Worm (Caenorhabditis elegans) whole organism, young adult: ENCODE data around the gene hpo-10.

Experiments used
- C06A6.2 ChIP-seq: fragments of 200-800 bp; sonication (Bioruptor generic); conservative IDR thresholded peaks from 2 replicates; pipeline ENCODE4 v1.3.6; 2022; ENCODE audit warnings: missing genetic modification characterization, missing compliant biosample characterization
- F33H1.4 ChIP-seq: fragments of 200-800 bp; sonication (Bioruptor generic); IDR thresholded peaks from 2 replicates; pipeline ENCODE4 v1.3.6; 2022; ENCODE audit warnings: missing genetic modification reagents, missing genetic modification characterization, missing compliant biosample characterization
- F39B2.1 ChIP-seq: fragments of 200-800 bp; sonication (Bioruptor generic); IDR thresholded peaks from 2 replicates; pipeline ENCODE4 v1.3.6; 2022; ENCODE audit warnings: missing genetic modification reagents, missing genetic modification characterization, missing compliant biosample characterization
- F52B5.7 ChIP-seq: sonication (generic microtip); optimal IDR thresholded peaks from 2 replicates; lab custom pipeline; 2016; ENCODE audit warnings: mild to moderate bottlenecking, missing genetic modification characterization, missing compliant biosample characterization
- Y53G8AR.9 ChIP-seq: fragments of 200-800 bp; sonication (Bioruptor generic); conservative IDR thresholded peaks from 2 replicates; pipeline ENCODE4 v1.3.6; 2022; ENCODE audit warnings: missing genetic modification reagents, missing genetic modification characterization, missing compliant biosample characterization
- Y56A3A.18 ChIP-seq: fragments of 200-800 bp; sonication (Bioruptor generic); IDR thresholded peaks from 2 replicates; pipeline ENCODE4 v1.3.6; 2022; ENCODE audit warnings: missing genetic modification reagents, missing genetic modification characterization, missing compliant biosample characterization
- Y79H2A.3 ChIP-seq: fragments of 200-800 bp; sonication (Bioruptor generic); conservative IDR thresholded peaks from 2 replicates; pipeline ENCODE4 v1.3.6; 2022; ENCODE audit warnings: missing genetic modification reagents, missing genetic modification characterization, missing compliant biosample characterization
- Y95B8A.8 ChIP-seq: fragments of 200-800 bp; sonication (Bioruptor generic); IDR thresholded peaks from 2 replicates; pipeline ENCODE4 v1.3.6; 2022; ENCODE audit warnings: missing genetic modification reagents, missing genetic modification characterization, missing compliant biosample characterization
- ZK185.1 ChIP-seq: sonication (generic microtip); optimal IDR thresholded peaks from 2 replicates; lab custom pipeline; 2016; ENCODE audit warnings: mild to moderate bottlenecking, missing genetic modification characterization, missing compliant biosample characterization; ENCODE audit not compliant: poor library complexity, severe bottlenecking
- ama-1 ChIP-seq, 3 experiments: fragments of 150-350 bp in 1 of 3; sonication (generic microtip) in 2 of 3; optimal IDR thresholded peaks; 2 replicates each; lab custom pipeline; 2014 to 2018; ENCODE audit warnings: missing biosample characterization in 2 of 3, missing genetic modification characterization in 2 of 3, missing genetic modification reagents in 2 of 3
- attf-5 ChIP-seq: fragments of 200-800 bp; sonication (Bioruptor generic); optimal IDR thresholded peaks from 2 replicates; lab custom pipeline; 2018; ENCODE audit warnings: mild to moderate bottlenecking, missing genetic modification characterization, missing compliant biosample characterization
- bed-1 ChIP-seq: fragments of 200-800 bp; sonication (Bioruptor generic); IDR thresholded peaks from 2 replicates; pipeline ENCODE4 v1.3.6; 2022; ENCODE audit warnings: missing genetic modification reagents, missing genetic modification characterization, missing compliant biosample characterization
- ccch-3 ChIP-seq: fragments of 200-800 bp; sonication (Bioruptor generic); optimal IDR thresholded peaks from 2 replicates; lab custom pipeline; 2018; ENCODE audit warnings: mild to moderate bottlenecking, missing genetic modification characterization, missing compliant biosample characterization
- cebp-1 ChIP-seq, 2 experiments: fragments of 200-800 bp in 1 of 2; sonication (Bioruptor generic) in 1 of 2; sonication (generic microtip) in 1 of 2; IDR thresholded peaks in 1 of 2; optimal IDR thresholded peaks in 1 of 2; 2 replicates each; pipeline versions ENCODE4 v1.3.6 to Lab custom; 2017 to 2022; ENCODE audit warnings: missing compliant biosample characterization in 2 of 2, missing genetic modification characterization in 2 of 2, mild to moderate bottlenecking in 1 of 2, missing genetic modification reagents in 1 of 2, moderate library complexity in 1 of 2
- ceh-27 ChIP-seq: fragments of 200-800 bp; sonication (Bioruptor generic); optimal IDR thresholded peaks from 2 replicates; lab custom pipeline; 2018; ENCODE audit warnings: mild to moderate bottlenecking, missing genetic modification characterization, moderate library complexity, missing compliant biosample characterization
- ceh-40 ChIP-seq: fragments of 200-800 bp; sonication (Bioruptor generic); IDR thresholded peaks from 2 replicates; pipeline ENCODE4 v1.3.6; 2022; ENCODE audit warnings: missing genetic modification characterization, missing compliant biosample characterization
- ceh-91 ChIP-seq: fragments of 200-800 bp; sonication (Bioruptor generic); IDR thresholded peaks from 2 replicates; pipeline ENCODE4 v1.3.6; 2022; ENCODE audit warnings: missing genetic modification reagents, missing genetic modification characterization, missing compliant biosample characterization
- die-1 ChIP-seq: sonication (generic microtip); optimal IDR thresholded peaks from 2 replicates; lab custom pipeline; 2016; ENCODE audit warnings: missing genotype, mild to moderate bottlenecking, missing genetic modification characterization, missing compliant biosample characterization
- dox-1 ChIP-seq: fragments of 200-800 bp; sonication (Bioruptor generic); IDR thresholded peaks from 2 replicates; pipeline ENCODE4 v1.3.6; 2022; ENCODE audit warnings: missing genetic modification reagents, missing genetic modification characterization, missing compliant biosample characterization
- dpff-1 ChIP-seq: sonication (generic microtip); optimal IDR thresholded peaks from 2 replicates; lab custom pipeline; 2017; ENCODE audit warnings: mild to moderate bottlenecking, missing genetic modification characterization, missing compliant biosample characterization
- dpl-1 ChIP-seq: fragments of 150-350 bp; optimal IDR thresholded peaks from 2 replicates; lab custom pipeline; 2014; ENCODE audit warnings: missing biosample characterization, missing genetic modification reagents, missing genetic modification characterization
- efl-1 ChIP-seq: fragments of 150-350 bp; optimal IDR thresholded peaks from 2 replicates; lab custom pipeline; 2014; ENCODE audit warnings: missing biosample characterization, missing genetic modification reagents, missing genetic modification characterization
- egl-18 ChIP-seq: fragments of 200-800 bp; sonication (Bioruptor generic); IDR thresholded peaks from 2 replicates; pipeline ENCODE4 v1.3.6; 2022; ENCODE audit warnings: missing genetic modification reagents, missing genetic modification characterization, missing compliant biosample characterization
- hlh-12 ChIP-seq: sonication (generic microtip); optimal IDR thresholded peaks from 2 replicates; lab custom pipeline; 2016; ENCODE audit warnings: missing genetic modification characterization, missing compliant biosample characterization
- hlh-26 ChIP-seq: fragments of 200-800 bp; sonication (Bioruptor generic); conservative IDR thresholded peaks from 2 replicates; pipeline ENCODE4 v1.3.6; 2022; ENCODE audit warnings: missing genetic modification reagents, missing genetic modification characterization, missing compliant biosample characterization
- hmg-20 ChIP-seq: fragments of 200-800 bp; sonication (Bioruptor generic); IDR thresholded peaks from 2 replicates; pipeline ENCODE4 v1.3.6; 2022; ENCODE audit warnings: missing genetic modification reagents, missing genetic modification characterization, missing compliant biosample characterization
- hrde-1 ChIP-seq: sonication (generic microtip); optimal IDR thresholded peaks from 2 replicates; lab custom pipeline; 2016; ENCODE audit warnings: missing genetic modification characterization, mild to moderate bottlenecking, missing compliant biosample characterization, moderate library complexity, missing genotype, missing genetic modification reagents, borderline replicate concordance
- lin-35 ChIP-seq, 3 experiments: fragments of 150-350 bp in 2 of 3; sonication (generic microtip) in 1 of 3; optimal IDR thresholded peaks; 2 replicates each; lab custom pipeline; 2014 to 2018; ENCODE audit warnings: missing biosample characterization in 3 of 3, missing genetic modification characterization in 3 of 3, missing genetic modification reagents in 3 of 3
- lin-54 ChIP-seq: fragments of 200-800 bp; sonication (Bioruptor generic); optimal IDR thresholded peaks from 2 replicates; lab custom pipeline; 2018; ENCODE audit warnings: mild to moderate bottlenecking, missing genetic modification characterization, missing compliant biosample characterization
- lsl-1 ChIP-seq: fragments of 200-800 bp; sonication (Bioruptor generic); optimal IDR thresholded peaks from 2 replicates; lab custom pipeline; 2018; ENCODE audit warnings: mild to moderate bottlenecking, missing genetic modification characterization, moderate library complexity, missing compliant biosample characterization
- madf-3 ChIP-seq: fragments of 200-800 bp; sonication (Bioruptor generic); IDR thresholded peaks from 2 replicates; pipeline ENCODE4 v1.3.6; 2022; ENCODE audit warnings: missing genetic modification reagents, missing genetic modification characterization, missing compliant biosample characterization
- madf-6 ChIP-seq: fragments of 200-800 bp; sonication (Bioruptor generic); IDR thresholded peaks from 2 replicates; pipeline ENCODE4 v1.3.6; 2022; ENCODE audit warnings: missing genetic modification reagents, missing genetic modification characterization, missing compliant biosample characterization
- nfya-2 ChIP-seq: fragments of 200-800 bp; sonication (Bioruptor generic); IDR thresholded peaks from 2 replicates; pipeline ENCODE4 v1.3.6; 2022; ENCODE audit warnings: missing genetic modification reagents, missing genetic modification characterization, missing compliant biosample characterization
- nfyb-1 ChIP-seq: fragments of 200-800 bp; sonication (Bioruptor generic); IDR thresholded peaks from 2 replicates; pipeline ENCODE4 v1.3.6; 2022; ENCODE audit warnings: missing genetic modification reagents, missing genetic modification characterization, missing compliant biosample characterization
- nhr-80 ChIP-seq: sonication (generic microtip); optimal IDR thresholded peaks from 2 replicates; lab custom pipeline; 2016; ENCODE audit warnings: missing genetic modification characterization, missing compliant biosample characterization
- nhr-90 ChIP-seq: sonication (generic microtip); optimal IDR thresholded peaks from 2 replicates; lab custom pipeline; 2016; ENCODE audit warnings: missing genotype, mild to moderate bottlenecking, missing genetic modification characterization, missing compliant biosample characterization
- rcor-1 ChIP-seq: fragments of 200-800 bp; sonication (Bioruptor generic); IDR thresholded peaks from 2 replicates; pipeline ENCODE4 v1.3.6; 2022; ENCODE audit warnings: missing genetic modification reagents, missing genetic modification characterization, missing compliant biosample characterization
- snpc-1.1 ChIP-seq: sonication (generic microtip); optimal IDR thresholded peaks from 2 replicates; lab custom pipeline; 2017; ENCODE audit warnings: missing genetic modification characterization, mild to moderate bottlenecking, missing compliant biosample characterization, antibody characterized with exemption, moderate library complexity, missing genotype, missing genetic modification reagents; ENCODE audit not compliant: insufficient read depth
- snpc-4 ChIP-seq, 5 experiments: fragments of 150-350 bp in 1 of 5; sonication (generic microtip) in 4 of 5; optimal IDR thresholded peaks; 2 replicates each; lab custom pipeline; 2014 to 2018; ENCODE audit warnings: missing genetic modification characterization in 5 of 5, missing biosample characterization in 3 of 5, antibody characterized with exemption in 2 of 5, mild to moderate bottlenecking in 2 of 5, missing compliant biosample characterization in 2 of 5, missing genotype in 2 of 5, moderate library complexity in 2 of 5, missing genetic modification reagents in 1 of 5
- tbp1 ChIP-seq: fragments of 200-800 bp; sonication (Bioruptor generic); optimal IDR thresholded peaks from 2 replicates; lab custom pipeline; 2018; ENCODE audit warnings: mild to moderate bottlenecking, missing genetic modification characterization, missing compliant biosample characterization
- tbx-9 ChIP-seq: sonication (generic microtip); optimal IDR thresholded peaks from 2 replicates; lab custom pipeline; 2016; ENCODE audit warnings: borderline replicate concordance, missing genetic modification characterization, inconsistent platforms, missing compliant biosample characterization
- unc-130 ChIP-seq: sonication (generic microtip); optimal IDR thresholded peaks from 2 replicates; lab custom pipeline; 2016; ENCODE audit warnings: missing genetic modification reagents, missing genetic modification characterization, missing compliant biosample characterization
- ztf-28 ChIP-seq: fragments of 200-800 bp; sonication (Bioruptor generic); IDR thresholded peaks from 2 replicates; pipeline ENCODE4 v1.3.6; 2022; ENCODE audit warnings: missing genetic modification reagents, missing genetic modification characterization, missing compliant biosample characterization
- ztf-3 ChIP-seq: fragments of 200-800 bp; sonication (Bioruptor generic); optimal IDR thresholded peaks from 2 replicates; lab custom pipeline; 2018; ENCODE audit warnings: mild to moderate bottlenecking, missing genetic modification characterization, missing compliant biosample characterization

Gene hpo-10

DNA sequence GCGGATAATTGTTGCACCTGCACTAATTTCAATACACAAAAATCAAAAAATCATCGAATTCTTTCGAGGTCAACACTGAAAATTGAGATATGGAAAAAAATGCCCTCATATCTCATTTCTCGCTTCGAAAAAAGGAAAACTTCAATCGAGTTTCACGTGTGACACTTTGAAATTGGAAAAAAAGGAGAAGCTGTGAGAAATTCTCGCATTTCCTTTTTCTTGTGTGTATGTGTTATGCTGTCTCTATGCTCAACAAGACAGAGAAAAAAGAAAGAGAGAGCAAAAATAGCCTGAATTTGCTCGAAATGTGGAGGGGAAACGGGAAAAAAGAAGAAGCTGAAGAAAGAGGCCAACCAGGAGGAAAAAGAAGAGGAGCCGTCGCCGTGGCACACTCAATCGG lies 32.9 kb upstream of the hpo-10 start:
- no peak for TF ChIP-seq nfya-2 (GFP tag; lab: Robert Waterston, UW)
- no peak for TF ChIP-seq hmg-20
- no peak for TF ChIP-seq madf-6 (GFP tag; lab: Robert Waterston, UW)
- TF ChIP-seq egl-18 (GFP tag; lab: Robert Waterston, UW) = no peak
- no peak for TF ChIP-seq Y79H2A.3 (GFP tag; lab: Robert Waterston, UW)
- TF ChIP-seq dox-1 (GFP tag; lab: Robert Waterston, UW) = no peak
- TF ChIP-seq die-1 (tag; lab: Kevin White, UChicago) = no peak
- TF ChIP-seq ccch-3 (GFP tag; lab: Kevin White, UChicago) = no peak
- TF ChIP-seq hrde-1 (tag; lab: Kevin White, UChicago) = no peak

DNA sequence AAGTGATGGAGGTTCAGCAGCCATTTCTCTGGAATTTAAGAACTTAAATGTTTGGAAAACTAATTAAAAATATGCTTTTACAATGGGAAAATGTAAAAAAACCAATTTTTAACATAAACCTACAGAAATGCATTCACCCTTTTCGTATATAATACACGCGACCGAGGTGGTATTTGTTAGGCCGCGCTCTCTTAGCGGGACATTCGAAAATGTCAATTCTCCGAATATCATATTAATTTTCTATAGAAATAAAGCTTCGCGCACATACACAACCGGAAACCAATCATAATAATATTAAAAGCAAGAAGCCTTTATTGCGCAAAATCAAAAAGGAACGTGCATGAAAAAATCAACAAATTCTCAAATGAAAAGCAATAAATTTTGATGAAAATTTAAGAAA lies 26.0 kb upstream of the hpo-10 start, which contains the start of gene ddx-23:
Gene ddx-23 (minus strand): TSS at position 30 of the 400 bp plus-strand sequence.
- TF ChIP-seq unc-130 (GFP tag; lab: Kevin White, UChicago) (peak; percentile 30), snpc-4 (GFP tag; optimal IDR thresholded peaks at IDR 0.05; lab: Kevin White, UChicago) (no peak), snpc-4 (tag; optimal IDR thresholded peaks at IDR 0.05; lab: Kevin White, UChicago) (peak in 2 of 4 experiments; percentile 40 to 45), Y53G8AR.9 (GFP tag; lab: Robert Waterston, UW) (no peak; the same call in 1 of the 2 replicates), Y56A3A.18 (0 out of 2 replicates have a peak, but pooled peaks have one; percentile 65), cebp-1 (GFP tag; IDR thresholded peaks at IDR 0.05; lab: Robert Waterston, UW) (no peak), cebp-1 (tag; optimal IDR thresholded peaks at IDR 0.05; lab: Kevin White, UChicago) (peak; percentile 39), F52B5.7 (tag; lab: Kevin White, UChicago) (peak; percentile 57), hlh-12 (tag; lab: Kevin White, UChicago) (peak; percentile 28), dpff-1 (tag; lab: Kevin White, UChicago) (no peak), attf-5 (peak; percentile 9), madf-3 (no peak), F33H1.4 (peak; percentile 43; the same call in 1 of the 2 replicates), F39B2.1 (GFP tag; lab: Robert Waterston, UW) (peak; percentile 68; the same call in 1 of the 2 replicates), bed-1 (GFP tag; lab: Robert Waterston, UW) (peak; percentile 29; the same call in 1 of the 2 replicates), nhr-80 (tag; lab: Kevin White, UChicago) (no peak), lin-54 (GFP tag; lab: Kevin White, UChicago) (peak; percentile 35), ceh-40 (no peak), nhr-90 (tag; lab: Kevin White, UChicago) (peak; percentile 27), tbp1 (GFP tag; lab: Kevin White, UChicago) (peak; percentile 45), lsl-1 (GFP tag; lab: Kevin White, UChicago) (peak; percentile 37), ZK185.1 (peak; percentile 57), tbx-9 (tag; lab: Kevin White, UChicago) (no peak), hlh-26 (GFP tag; lab: Robert Waterston, UW) (no peak), nfyb-1 (GFP tag; lab: Robert Waterston, UW) (0 out of 2 replicates have a peak, but pooled peaks have one; percentile 58), Y95B8A.8 (GFP tag; lab: Robert Waterston, UW) (0 out of 2 replicates have a peak, but pooled peaks have one; percentile 65), hrde-1 (tag; lab: Kevin White, UChicago) (peak; percentile 6), ztf-3 (GFP tag; lab: Kevin White, UChicago) (no peak), snpc-1.1 (tag; lab: Kevin White, UChicago) (no peak), C06A6.2 (GFP tag; lab: Robert Waterston, UW) (no peak), dpl-1 (GFP tag; lab: Kevin White, UChicago) (peak; percentile 8), rcor-1 (GFP tag; lab: Robert Waterston, UW) (no peak), dox-1 (GFP tag; lab: Robert Waterston, UW) (no peak), ztf-28 (no peak), ama-1 (optimal IDR thresholded peaks at IDR 0.05; lab: Kevin White, UChicago) (peak; percentile 23), ama-1 (GFP tag; optimal IDR thresholded peaks at IDR 0.05; lab: Kevin White, UChicago) (peak; percentile 14 to 53), ceh-27 (GFP tag; lab: Kevin White, UChicago) (no peak), efl-1 (GFP tag; lab: Kevin White, UChicago) (peak; percentile 12), lin-35 (GFP tag; optimal IDR thresholded peaks at IDR 0.05; lab: Kevin White, UChicago) (peak in 1 of 3 experiments; percentile 61), ceh-91 (GFP tag; lab: Robert Waterston, UW) (no peak)
